Fruit fly (Drosophila melanogaster): Measurements from ENCODE around the gene RpS17.

Gene RpS17

dm6 chr3L:9446731-9447238, 17.2 kb upstream of the RpS17 start, which contains the start of gene CG3529:
TSS of gene CG3529 (plus strand) at chr3L:9446864.
- TF ChIP-seq Met (GFP tag; optimal IDR thresholded peaks at IDR 0.05) (peak; percentile 47), Eip75B (GFP tag; optimal IDR thresholded peaks at IDR 0.05) (peak; percentile 33), net (GFP tag; optimal IDR thresholded peaks at IDR 0.05) (no peak), Hr4 (GFP tag; optimal IDR thresholded peaks at IDR 0.05) (peak; percentile 13), achi (GFP tag; optimal IDR thresholded peaks at IDR 0.05) (no peak), CG15336 (GFP tag; IDR thresholded peaks at IDR 0.05) (no peak), fkh (GFP tag; optimal IDR thresholded peaks at IDR 0.05) (peak; percentile 92), cyc (GFP tag; optimal IDR thresholded peaks at IDR 0.05) (peak; percentile 26), Eip78C (GFP tag) (peak; percentile 72), OdsH (GFP tag; optimal IDR thresholded peaks at IDR 0.05) (peak; percentile 8), CG31627 (GFP tag; optimal IDR thresholded peaks at IDR 0.05) (peak; percentile 5), Ets96B (tag; optimal IDR thresholded peaks at IDR 0.05) (no peak), esn (GFP tag; optimal IDR thresholded peaks at IDR 0.05) (peak; percentile 29), acj6 (GFP tag; optimal IDR thresholded peaks at IDR 0.05) (no peak), Sox14 (GFP tag; optimal IDR thresholded peaks at IDR 0.05) (peak; percentile 25), Ets21C (GFP tag; optimal IDR thresholded peaks at IDR 0.05) (peak; percentile 21), Smox (GFP tag; optimal IDR thresholded peaks at IDR 0.05) (peak; percentile 24), pdm3 (GFP tag; optimal IDR thresholded peaks at IDR 0.05) (peak; percentile 4), Hr39 (GFP tag; optimal IDR thresholded peaks at IDR 0.05) (peak; percentile 17), CG10631 (GFP tag; optimal IDR thresholded peaks at IDR 0.05) (peak; percentile 25), CG16779 (tag; optimal IDR thresholded peaks at IDR 0.05) (peak; percentile 8), eg (GFP tag; IDR thresholded peaks at IDR 0.05) (no peak), CG6163 (GFP tag; IDR thresholded peaks at IDR 0.05) (0 out of 3 replicates have a peak, but pooled peaks have one; percentile 38), CG1621 (tag; optimal IDR thresholded peaks at IDR 0.05) (peak; percentile 21), ss (GFP tag; optimal IDR thresholded peaks at IDR 0.05) (peak in 1 of 2 experiments; percentile 61), CG6808 (GFP tag; optimal IDR thresholded peaks at IDR 0.05) (peak; percentile 62), lz (GFP tag; optimal IDR thresholded peaks at IDR 0.05) (peak; percentile 26), CG3032 (tag; optimal IDR thresholded peaks at IDR 0.05) (peak; percentile 7), CG6854 (GFP tag; optimal IDR thresholded peaks at IDR 0.05) (peak; percentile 56), svp (GFP tag) (peak; percentile 64)

- no peak for TF ChIP-seq CG8119 (GFP tag; IDR thresholded peaks at IDR 0.05)
- no peak for TF ChIP-seq CG31627 (GFP tag; optimal IDR thresholded peaks at IDR 0.05)
- peak; percentile 26 for TF ChIP-seq CG32006 (GFP tag; optimal IDR thresholded peaks at IDR 0.05)
- TF ChIP-seq fd85E (GFP tag; optimal IDR thresholded peaks at IDR 0.05): no peak
- no peak for TF ChIP-seq Met (GFP tag; optimal IDR thresholded peaks at IDR 0.05)
- TF ChIP-seq CG6808 (GFP tag; optimal IDR thresholded peaks at IDR 0.05): no peak
- peak; percentile 68 for TF ChIP-seq svp (GFP tag)
- no peak for TF ChIP-seq CG15336 (GFP tag; IDR thresholded peaks at IDR 0.05)
- no peak for TF ChIP-seq acj6 (GFP tag; optimal IDR thresholded peaks at IDR 0.05)
Measured at dm6 chr3L:9442625-9443282, 13.1 kb upstream of the RpS17 start, which contains the start of gene Srg3. TSS of gene Srg3 (plus strand) at chr3L:9443232.

- TF ChIP-seq Met (GFP tag; optimal IDR thresholded peaks at IDR 0.05) (peak; percentile 17), CG6808 (GFP tag; optimal IDR thresholded peaks at IDR 0.05) (no peak), CG11762 (GFP tag; optimal IDR thresholded peaks at IDR 0.05; ENCODE audit: insufficient read depth) (no peak), Ets21C (GFP tag; optimal IDR thresholded peaks at IDR 0.05) (peak; percentile 31), esn (GFP tag; optimal IDR thresholded peaks at IDR 0.05) (peak; percentile 42), Hr39 (GFP tag; optimal IDR thresholded peaks at IDR 0.05) (peak; percentile 52), Gug (GFP tag; IDR thresholded peaks at IDR 0.05) (no peak), CG6792 (GFP tag; optimal IDR thresholded peaks at IDR 0.05) (peak; percentile 12), CG31627 (GFP tag; optimal IDR thresholded peaks at IDR 0.05) (peak; percentile 44), Sox14 (GFP tag; optimal IDR thresholded peaks at IDR 0.05) (peak; percentile 48), svp (GFP tag) (peak; percentile 43), Eip78C (GFP tag) (peak; percentile 30), CG32006 (GFP tag; optimal IDR thresholded peaks at IDR 0.05) (peak; percentile 25), OdsH (GFP tag; optimal IDR thresholded peaks at IDR 0.05) (peak; percentile 29), Blimp-1 (GFP tag; optimal IDR thresholded peaks at IDR 0.05) (peak; percentile 99), lz (GFP tag; optimal IDR thresholded peaks at IDR 0.05) (peak; percentile 52), CG8632 (GFP tag; optimal IDR thresholded peaks at IDR 0.05) (no peak), Smox (GFP tag; optimal IDR thresholded peaks at IDR 0.05) (no peak), CG3032 (tag; optimal IDR thresholded peaks at IDR 0.05) (peak; percentile 43), topi (GFP tag; optimal IDR thresholded peaks at IDR 0.05) (peak; percentile 32), achi (GFP tag; optimal IDR thresholded peaks at IDR 0.05) (peak; percentile 31), CG10631 (GFP tag; optimal IDR thresholded peaks at IDR 0.05) (peak; percentile 13), cyc (GFP tag; optimal IDR thresholded peaks at IDR 0.05) (peak; percentile 39)
Measured at dm6 chr3L:9441907-9442479, 12.4 kb upstream of the RpS17 start, which contains the start of the genes Bet3 and Nf-YA. TSS of gene Bet3 (minus strand) at chr3L:9442267. TSS of gene Nf-YA (minus strand) at chr3L:9442267.
